Worm (Caenorhabditis elegans): Measurements from ENCODE around the gene C15H9.4.

Gene C15H9.4

ce11 chrX:6066618-6067017 lies 30.8 kb upstream of the C15H9.4 start:
- TF ChIP-seq cog-1 (tag; optimal IDR thresholded peaks at IDR 0.05) (peak; percentile 18), ztf-29 (GFP tag; IDR thresholded peaks at IDR 0.05) (no peak)

ce11 chrX:6075209-6075608 lies 22.2 kb upstream of the C15H9.4 start, which contains the start of gene lgc-58:
Gene lgc-58 (plus strand): TSS chrX:6075509.
- no peak for TF ChIP-seq ztf-23 (GFP tag; IDR thresholded peaks at IDR 0.05)
- no peak for TF ChIP-seq tab-1 (GFP tag; IDR thresholded peaks at IDR 0.05)
- no peak for TF ChIP-seq T22C8.4 (GFP tag; IDR thresholded peaks at IDR 0.05)
- no peak for TF ChIP-seq ref-1 (GFP tag; conservative IDR thresholded peaks at IDR 0.05)
- no peak for TF ChIP-seq med-1 (GFP tag; optimal IDR thresholded peaks at IDR 0.05; ENCODE audit: insufficient read depth)
- TF ChIP-seq flt-1 (GFP tag; IDR thresholded peaks at IDR 0.05) = no peak
- TF ChIP-seq cog-1 (tag; optimal IDR thresholded peaks at IDR 0.05) = no peak
- no peak for TF ChIP-seq klf-2 (GFP tag; conservative IDR thresholded peaks at IDR 0.05)
- TF ChIP-seq ztf-29 (GFP tag; IDR thresholded peaks at IDR 0.05) = no peak

- TF ChIP-seq flt-1 (GFP tag; IDR thresholded peaks at IDR 0.05) = no peak
- no peak for TF ChIP-seq med-1 (GFP tag; optimal IDR thresholded peaks at IDR 0.05; ENCODE audit: insufficient read depth)
- TF ChIP-seq cog-1 (tag; optimal IDR thresholded peaks at IDR 0.05) = no peak
- TF ChIP-seq tab-1 (GFP tag; IDR thresholded peaks at IDR 0.05) = no peak
- TF ChIP-seq ref-1 (GFP tag; conservative IDR thresholded peaks at IDR 0.05) = no peak
- no peak for TF ChIP-seq T22C8.4 (GFP tag; IDR thresholded peaks at IDR 0.05)
- TF ChIP-seq ztf-23 (GFP tag; IDR thresholded peaks at IDR 0.05) = no peak
- no peak for TF ChIP-seq klf-2 (GFP tag; conservative IDR thresholded peaks at IDR 0.05)
- no peak for TF ChIP-seq ztf-29 (GFP tag; IDR thresholded peaks at IDR 0.05)
These were observed 15.7 kb upstream of the C15H9.4 start for ce11 chrX:6081793-6082192.

- TF ChIP-seq klf-2 (GFP tag; conservative IDR thresholded peaks at IDR 0.05) (no peak), med-1 (GFP tag; optimal IDR thresholded peaks at IDR 0.05; ENCODE audit: insufficient read depth) (no peak), ztf-23 (GFP tag; IDR thresholded peaks at IDR 0.05) (no peak)
These were observed 14.8 kb upstream of the C15H9.4 start, which contains the start of gene C45B2.3 for ce11 chrX:6082660-6083059. Gene C45B2.3 (plus strand): TSS chrX:6082960.

- TF ChIP-seq cog-1 (tag; optimal IDR thresholded peaks at IDR 0.05) = no peak
- no peak for TF ChIP-seq T22C8.4 (GFP tag; IDR thresholded peaks at IDR 0.05)
- no peak for TF ChIP-seq ref-1 (GFP tag; conservative IDR thresholded peaks at IDR 0.05)
- TF ChIP-seq tab-1 (GFP tag; IDR thresholded peaks at IDR 0.05) = no peak
- no peak for TF ChIP-seq flt-1 (GFP tag; IDR thresholded peaks at IDR 0.05)
- no peak for TF ChIP-seq klf-2 (GFP tag; conservative IDR thresholded peaks at IDR 0.05)
- no peak for TF ChIP-seq med-1 (GFP tag; optimal IDR thresholded peaks at IDR 0.05; ENCODE audit: insufficient read depth)
- no peak for TF ChIP-seq ztf-23 (GFP tag; IDR thresholded peaks at IDR 0.05)
- no peak for TF ChIP-seq ztf-29 (GFP tag; IDR thresholded peaks at IDR 0.05)
These were observed 13.0 kb upstream of the C15H9.4 start, which contains the start of gene C45B2.2 for ce11 chrX:6084439-6084838. Gene C45B2.2 (plus strand): TSS chrX:6084739.

- TF ChIP-seq ztf-23 (GFP tag; IDR thresholded peaks at IDR 0.05) (no peak), ref-1 (GFP tag; conservative IDR thresholded peaks at IDR 0.05) (no peak), klf-2 (GFP tag; conservative IDR thresholded peaks at IDR 0.05) (no peak), cog-1 (tag; optimal IDR thresholded peaks at IDR 0.05) (no peak), ztf-29 (GFP tag; IDR thresholded peaks at IDR 0.05) (no peak), flt-1 (GFP tag; IDR thresholded peaks at IDR 0.05) (no peak), tab-1 (GFP tag; IDR thresholded peaks at IDR 0.05) (no peak), med-1 (GFP tag; optimal IDR thresholded peaks at IDR 0.05; ENCODE audit: insufficient read depth) (no peak)
These were observed 11.6 kb upstream of the C15H9.4 start, which contains the start of gene C45B2.1 for ce11 chrX:6085824-6086223. Gene C45B2.1 (plus strand): TSS chrX:6086124.

ce11 chrX:6087676-6088075 lies 9.8 kb upstream of the C15H9.4 start, which contains the start of gene C45B2.8:
Gene C45B2.8 (plus strand): TSS chrX:6087976.
- no peak for TF ChIP-seq klf-2 (GFP tag; conservative IDR thresholded peaks at IDR 0.05)
- no peak for TF ChIP-seq cog-1 (tag; optimal IDR thresholded peaks at IDR 0.05)
- TF ChIP-seq ref-1 (GFP tag; conservative IDR thresholded peaks at IDR 0.05) = no peak
- no peak for TF ChIP-seq T22C8.4 (GFP tag; IDR thresholded peaks at IDR 0.05)
- no peak for TF ChIP-seq ztf-29 (GFP tag; IDR thresholded peaks at IDR 0.05)
- TF ChIP-seq ztf-23 (GFP tag; IDR thresholded peaks at IDR 0.05) = no peak
- no peak for TF ChIP-seq flt-1 (GFP tag; IDR thresholded peaks at IDR 0.05)
- TF ChIP-seq tab-1 (GFP tag; IDR thresholded peaks at IDR 0.05) = no peak
- TF ChIP-seq med-1 (GFP tag; optimal IDR thresholded peaks at IDR 0.05; ENCODE audit: insufficient read depth) = no peak

ce11 chrX:6088718-6089117 lies 8.7 kb upstream of the C15H9.4 start:
- TF ChIP-seq ztf-29 (GFP tag; IDR thresholded peaks at IDR 0.05) (no peak), cog-1 (tag; optimal IDR thresholded peaks at IDR 0.05) (no peak), T22C8.4 (GFP tag; IDR thresholded peaks at IDR 0.05) (no peak), tab-1 (GFP tag; IDR thresholded peaks at IDR 0.05) (no peak), ztf-23 (GFP tag; IDR thresholded peaks at IDR 0.05) (no peak), klf-2 (GFP tag; conservative IDR thresholded peaks at IDR 0.05) (no peak), med-1 (GFP tag; optimal IDR thresholded peaks at IDR 0.05; ENCODE audit: insufficient read depth) (no peak), flt-1 (GFP tag; IDR thresholded peaks at IDR 0.05) (no peak), ref-1 (GFP tag; conservative IDR thresholded peaks at IDR 0.05) (no peak)

ce11 chrX:6090779-6091178 lies 6.7 kb upstream of the C15H9.4 start:
- TF ChIP-seq ztf-29 (GFP tag; IDR thresholded peaks at IDR 0.05) = no peak
- TF ChIP-seq ref-1 (GFP tag; conservative IDR thresholded peaks at IDR 0.05) = no peak
- no peak for TF ChIP-seq ztf-23 (GFP tag; IDR thresholded peaks at IDR 0.05)
- TF ChIP-seq tab-1 (GFP tag; IDR thresholded peaks at IDR 0.05) = no peak
- no peak for TF ChIP-seq med-1 (GFP tag; optimal IDR thresholded peaks at IDR 0.05; ENCODE audit: insufficient read depth)
- TF ChIP-seq klf-2 (GFP tag; conservative IDR thresholded peaks at IDR 0.05) = no peak
- no peak for TF ChIP-seq cog-1 (tag; optimal IDR thresholded peaks at IDR 0.05)
- no peak for TF ChIP-seq flt-1 (GFP tag; IDR thresholded peaks at IDR 0.05)
- no peak for TF ChIP-seq T22C8.4 (GFP tag; IDR thresholded peaks at IDR 0.05)

ce11 chrX:6091967-6092366 lies 5.5 kb upstream of the C15H9.4 start, which contains the start of gene hsp-3:
Gene hsp-3 (minus strand): TSS chrX:6092124.
- 0 out of 2 replicates have a peak, but pooled peaks have one; percentile 14 for TF ChIP-seq tab-1 (GFP tag; IDR thresholded peaks at IDR 0.05)
- peak; percentile 82 for TF ChIP-seq cog-1 (tag; optimal IDR thresholded peaks at IDR 0.05)
- TF ChIP-seq klf-2 (GFP tag; conservative IDR thresholded peaks at IDR 0.05) = no peak
- TF ChIP-seq T22C8.4 (GFP tag; IDR thresholded peaks at IDR 0.05) = no peak
- peak; percentile 70; the same call in 1 of the 2 replicates for TF ChIP-seq ztf-23 (GFP tag; IDR thresholded peaks at IDR 0.05)
- TF ChIP-seq flt-1 (GFP tag; IDR thresholded peaks at IDR 0.05) = peak; percentile 91
- TF ChIP-seq ref-1 (GFP tag; conservative IDR thresholded peaks at IDR 0.05) = no peak
- no peak for TF ChIP-seq med-1 (GFP tag; optimal IDR thresholded peaks at IDR 0.05; ENCODE audit: insufficient read depth)
- TF ChIP-seq ztf-29 (GFP tag; IDR thresholded peaks at IDR 0.05) = no peak

Measured in whole organism, midembryonic.